Worm (Caenorhabditis elegans): ENCODE results near the gene math-48.

ce11 chrII:1993738-1994137 is 47.4 kb upstream of the math-48 start, which contains the start of gene math-21:
- no peak for TF ChIP-seq dmd-4 (tag; optimal IDR thresholded peaks at IDR 0.05; ENCODE audit: borderline replicate concordance)
- TF ChIP-seq nhr-11 (tag; optimal IDR thresholded peaks at IDR 0.05), result no peak
- no peak for TF ChIP-seq odd-2 (tag; optimal IDR thresholded peaks at IDR 0.05)
- TF ChIP-seq T23F11.4 (GFP tag; optimal IDR thresholded peaks at IDR 0.05), result no peak
- no peak for TF ChIP-seq pat-9 (tag; optimal IDR thresholded peaks at IDR 0.05)
- TF ChIP-seq ceh-19 (GFP tag; optimal IDR thresholded peaks at IDR 0.05), result no peak
- no peak for TF ChIP-seq ama-1 (optimal IDR thresholded peaks at IDR 0.05)
- TF ChIP-seq pqm-1 (tag; optimal IDR thresholded peaks at IDR 0.05), result no peak
